Worm (Caenorhabditis elegans) whole organism, L4 larva: ENCODE data around the gene T05C1.3.

Source experiments
- ama-1 ChIP-seq: fragments of 150-350 bp; optimal IDR thresholded peaks from 2 replicates; lab custom pipeline; 2014; ENCODE audit warnings: inconsistent platforms, mixed read lengths
- ceh-44 ChIP-seq: fragments of 200-800 bp; sonication (Bioruptor generic); IDR thresholded peaks from 2 replicates; pipeline ENCODE4 v1.3.6; 2022; ENCODE audit warnings: missing genetic modification reagents, missing genetic modification characterization, missing compliant biosample characterization
- daf-12 ChIP-seq: fragments of 150-350 bp; optimal IDR thresholded peaks from 2 replicates; lab custom pipeline; 2014; ENCODE audit warnings: missing biosample characterization, missing genetic modification reagents, missing genetic modification characterization
- egl-43 ChIP-seq: fragments of 200-800 bp; sonication (Bioruptor generic); IDR thresholded peaks from 2 replicates; pipeline ENCODE4 v1.3.6; 2022; ENCODE audit warnings: missing genetic modification reagents, missing genetic modification characterization, missing compliant biosample characterization
- nhr-237 ChIP-seq: sonication (generic microtip); optimal IDR thresholded peaks from 2 replicates; lab custom pipeline; 2017; ENCODE audit warnings: missing biosample characterization, missing genetic modification characterization
- nhr-25 ChIP-seq: sonication (generic microtip); optimal IDR thresholded peaks from 2 replicates; lab custom pipeline; 2017; ENCODE audit warnings: missing genetic modification characterization, mild to moderate bottlenecking, missing compliant biosample characterization, antibody characterized with exemption, moderate library complexity, borderline replicate concordance; ENCODE audit not compliant: insufficient read depth
- nhr-76 ChIP-seq: fragments of 150-350 bp; optimal IDR thresholded peaks from 2 replicates; lab custom pipeline; 2014; ENCODE audit warnings: missing biosample characterization, missing genetic modification characterization
- nhr-77 ChIP-seq: fragments of 150-350 bp; optimal IDR thresholded peaks from 2 replicates; lab custom pipeline; 2014; ENCODE audit warnings: missing biosample characterization, missing genetic modification characterization
- pqm-1 ChIP-seq: sonication (generic microtip); optimal IDR thresholded peaks from 2 replicates; lab custom pipeline; 2017; ENCODE audit warnings: missing biosample characterization, missing genetic modification characterization
- unc-39 ChIP-seq: sonication (generic microtip); optimal IDR thresholded peaks from 2 replicates; lab custom pipeline; 2017; ENCODE audit warnings: missing biosample characterization, missing genetic modification characterization
- zip-11 ChIP-seq: fragments of 200-800 bp; sonication (Bioruptor generic); IDR thresholded peaks from 2 replicates; pipeline ENCODE4 v1.3.6; 2022; ENCODE audit warnings: missing genetic modification characterization, missing compliant biosample characterization

- TF ChIP-seq ama-1: no peak
- no peak for TF ChIP-seq zip-11 (GFP tag; lab: Robert Waterston, UW)
- no peak for TF ChIP-seq nhr-77 (tag; lab: Kevin White, UChicago)
- TF ChIP-seq pqm-1 (tag; lab: Kevin White, UChicago): no peak
- no peak for TF ChIP-seq nhr-25 (tag; lab: Kevin White, UChicago)
- no peak for TF ChIP-seq daf-12
- no peak for TF ChIP-seq ceh-44
- no peak for TF ChIP-seq nhr-237 (tag; lab: Kevin White, UChicago)
- no peak for TF ChIP-seq nhr-76
- TF ChIP-seq egl-43 (GFP tag; lab: Robert Waterston, UW): no peak
- no peak for TF ChIP-seq unc-39
Observed at ce11 chrII:4511911-4512310, 22.7 kb upstream of the T05C1.3 start, which contains the start of gene cyp-23A1.
